Fruit fly (Drosophila melanogaster) ovary, adult (tissue): Measurements from ENCODE around the gene qtc.

Source experiments
- CG17801 ChIP-seq: fragments of 200-800 bp; optimal IDR thresholded peaks from 2 replicates; lab custom pipeline; 2019; ENCODE audit warnings: missing biosample characterization, mild to moderate bottlenecking, missing genetic modification characterization, moderate library complexity; ENCODE audit not compliant: partially characterized antibody

Gene qtc

dm6 chr2L:5060515-5060914 is at the start of gene qtc:
Gene qtc (plus strand): TSS chr2L:5060815.
- no peak for TF ChIP-seq CG17801 (GFP tag; lab: Kevin White, UChicago)

DNA sequence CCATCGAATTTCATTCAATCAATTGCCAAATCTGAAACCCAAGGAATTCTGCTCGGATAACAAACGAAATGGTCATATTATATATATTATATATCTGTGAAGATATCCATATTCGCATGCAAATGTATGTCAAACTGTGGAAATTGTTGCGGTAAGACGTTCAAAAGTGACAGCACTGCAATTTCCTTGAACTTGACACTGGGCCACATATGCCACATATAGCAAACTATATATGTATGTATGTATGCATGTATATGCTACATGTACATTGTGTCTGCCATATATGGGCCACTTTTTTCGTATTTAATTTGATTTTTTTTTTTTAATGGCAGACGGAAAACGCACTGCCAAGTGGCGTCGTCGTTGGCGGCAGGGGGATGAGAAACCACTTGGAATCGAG is 40.1 kb upstream of the qtc start:
- no peak for TF ChIP-seq CG17801 (GFP tag; lab: Kevin White, UChicago)

DNA sequence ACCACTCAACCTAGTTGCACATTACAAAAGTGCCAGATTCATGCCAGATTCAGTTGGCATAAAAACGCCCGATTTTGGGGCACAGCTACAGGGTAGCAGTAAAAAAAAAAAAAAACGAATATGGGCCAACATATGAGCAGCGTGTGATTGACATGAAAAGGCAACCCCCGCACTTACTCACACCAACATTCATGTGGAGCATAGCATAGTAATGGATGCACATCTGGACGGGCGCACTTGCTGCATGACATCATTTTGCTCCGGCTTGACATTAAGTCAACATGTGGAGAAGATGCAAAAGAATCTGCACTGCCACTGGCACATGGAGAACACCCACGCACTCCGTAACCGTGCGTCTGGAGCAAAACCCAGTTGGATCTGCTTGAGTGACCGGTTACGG is 38.0 kb upstream of the qtc start:
- no peak for TF ChIP-seq CG17801 (GFP tag; lab: Kevin White, UChicago)

DNA sequence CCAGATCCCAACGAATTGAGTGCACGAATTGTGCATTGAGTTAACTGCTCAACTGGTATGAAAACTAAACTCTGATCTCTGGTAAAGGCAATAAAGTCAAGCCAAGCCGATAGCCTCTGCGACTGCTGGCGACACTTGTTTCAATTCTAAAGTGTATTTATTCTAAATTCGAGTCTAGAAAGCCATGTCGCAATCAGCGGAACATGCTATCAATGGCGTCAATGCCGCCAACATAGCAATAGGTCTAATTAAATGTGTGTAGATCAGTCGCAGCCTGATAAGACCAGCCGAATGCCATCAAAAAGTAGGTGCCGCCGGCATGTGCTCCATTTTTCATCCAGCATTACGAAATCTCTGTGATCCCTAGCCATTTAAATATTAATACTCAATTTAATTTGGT is 35.1 kb upstream of the qtc start:
- TF ChIP-seq CG17801 (GFP tag; lab: Kevin White, UChicago), result no peak

DNA sequence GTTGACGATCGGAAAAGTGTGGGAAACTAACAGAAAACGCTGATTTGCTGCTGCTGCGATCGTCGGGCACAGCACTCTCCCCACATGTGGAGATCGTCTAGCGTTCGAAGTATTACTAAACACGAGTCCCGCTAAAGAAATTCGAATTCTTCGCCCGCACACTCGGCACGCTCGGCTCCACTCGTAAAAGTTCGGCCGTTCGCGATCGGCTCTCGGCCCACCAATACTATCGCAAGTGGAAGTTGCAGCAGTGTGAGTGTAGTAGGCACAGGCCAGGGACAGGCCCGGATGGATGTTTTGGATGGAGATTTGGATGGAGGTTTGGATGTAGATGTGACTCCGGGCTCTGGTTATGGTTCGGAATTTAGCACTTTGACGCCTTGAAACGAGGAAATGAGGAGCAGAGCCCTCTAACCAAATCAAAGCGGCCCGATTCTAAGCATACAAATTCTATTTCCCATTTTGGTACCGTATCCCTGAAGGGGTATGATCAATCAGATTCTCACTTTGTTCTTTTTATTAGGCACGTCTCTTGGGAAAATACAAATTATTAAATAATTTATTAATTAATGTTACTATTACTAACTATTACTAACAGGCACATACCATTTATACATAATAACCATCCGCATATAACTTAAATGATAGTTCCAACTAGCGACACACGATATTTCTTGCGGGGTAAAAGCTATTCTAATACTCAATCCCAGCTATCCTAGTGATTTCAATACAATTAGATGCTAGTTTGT is 33.1 kb upstream of the qtc start:
- TF ChIP-seq CG17801 (GFP tag; lab: Kevin White, UChicago), result no peak

- TF ChIP-seq CG17801 (GFP tag; lab: Kevin White, UChicago), result no peak
These were observed 32.5 kb upstream of the qtc start, which contains the start of gene vkg for dm6 chr2L:5028091-5028490. Gene vkg (minus strand): TSS chr2L:5028191.

DNA sequence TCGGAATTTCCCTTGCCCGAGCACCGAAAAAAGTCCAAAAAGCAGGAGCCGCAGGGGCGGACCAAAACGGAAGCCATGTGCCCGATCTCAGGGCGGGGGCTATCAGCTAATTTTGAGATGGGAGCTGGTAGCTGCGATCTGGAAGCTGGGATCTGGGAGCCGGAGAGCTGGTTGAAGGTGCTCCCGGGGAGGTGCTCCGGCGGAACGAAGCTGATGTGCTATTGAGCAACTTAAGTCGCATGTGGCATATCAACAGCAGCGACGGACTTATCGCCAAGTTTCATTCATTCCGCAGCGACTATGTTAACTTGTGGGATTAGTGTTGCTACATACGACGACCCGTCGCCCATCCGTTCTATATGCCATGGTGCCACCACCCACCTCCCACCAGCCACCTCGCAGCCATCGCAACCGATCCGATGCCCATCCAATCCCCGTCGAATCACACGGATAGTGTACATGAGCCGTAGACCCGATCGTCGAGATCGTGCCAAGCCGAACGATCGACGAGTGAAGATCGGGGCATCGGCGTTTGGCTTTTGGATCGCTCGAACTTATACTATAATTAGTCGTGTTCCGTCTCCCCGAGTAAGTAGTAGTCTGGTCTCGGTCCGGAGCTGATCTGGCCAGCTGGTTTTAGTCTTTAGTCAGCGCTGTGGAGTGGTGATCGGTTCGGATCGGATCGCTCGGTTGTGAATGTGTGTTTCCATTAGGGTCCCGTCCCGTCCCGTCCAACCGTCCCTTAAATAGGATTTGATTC is 31.4 kb upstream of the qtc start, which contains the start of gene Col4a1:
Gene Col4a1, plus strand, starts transcription at position 561 of the 760 bp plus-strand sequence.
- no peak for TF ChIP-seq CG17801 (GFP tag; lab: Kevin White, UChicago)

dm6 chr2L:5029809-5030108 is 30.9 kb upstream of the qtc start:
- TF ChIP-seq CG17801 (GFP tag; lab: Kevin White, UChicago), result no peak

dm6 chr2L:5030535-5030934 is 30.1 kb upstream of the qtc start:
- no peak for TF ChIP-seq CG17801 (GFP tag; lab: Kevin White, UChicago)

- no peak for TF ChIP-seq CG17801 (GFP tag; lab: Kevin White, UChicago)
These were observed 29.2 kb upstream of the qtc start for dm6 chr2L:5031399-5031798.

dm6 chr2L:5031886-5032285 is 28.7 kb upstream of the qtc start:
- TF ChIP-seq CG17801 (GFP tag; lab: Kevin White, UChicago), result no peak

DNA sequence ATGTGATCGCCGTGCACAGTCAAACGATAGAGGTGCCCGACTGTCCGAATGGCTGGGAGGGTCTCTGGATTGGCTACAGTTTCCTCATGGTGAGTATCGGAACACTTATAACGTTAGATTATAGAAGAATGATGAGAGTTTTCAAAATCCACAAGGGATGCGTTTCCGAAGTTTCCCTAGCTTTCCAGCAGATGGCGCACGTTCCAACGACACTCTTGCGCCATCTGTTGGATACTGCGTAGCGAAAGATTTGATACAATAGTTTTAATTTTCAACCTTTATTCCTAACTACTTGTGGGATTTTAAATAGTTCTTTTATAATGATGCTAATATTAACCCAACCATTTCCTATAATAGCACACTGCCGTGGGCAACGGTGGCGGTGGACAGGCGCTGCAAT is 24.5 kb upstream of the qtc start:
- TF ChIP-seq CG17801 (GFP tag; lab: Kevin White, UChicago), result no peak

DNA sequence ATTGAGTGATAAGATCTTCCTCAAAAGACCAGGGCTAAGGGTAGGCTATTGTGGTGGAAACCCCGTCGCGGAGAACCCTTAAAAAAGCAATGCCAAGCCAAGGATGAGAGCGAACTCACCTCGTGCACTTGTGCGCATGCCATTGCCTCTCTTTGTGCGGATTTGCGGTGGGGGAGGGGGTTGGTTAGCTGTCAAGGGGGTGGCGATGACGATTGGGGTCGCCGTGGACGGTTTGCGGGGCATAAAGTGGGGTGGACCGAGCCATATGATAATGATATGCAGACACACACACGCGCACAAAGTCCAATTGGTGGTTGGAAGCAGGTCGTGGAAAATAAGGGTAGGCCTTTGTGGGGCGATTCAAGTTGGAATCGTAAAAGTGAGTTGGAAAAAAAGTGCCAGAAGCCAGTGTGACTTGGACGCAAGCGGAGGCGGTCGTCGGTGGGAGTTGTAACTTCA is 23.2 kb upstream of the qtc start, which contains the start of the genes CG14042 and SP555:
Gene CG14042, plus strand, starts transcription at position 308 of the 459 bp plus-strand sequence.
Gene SP555, plus strand, starts transcription at position 308 of the 459 bp plus-strand sequence.
- no peak for TF ChIP-seq CG17801 (GFP tag; lab: Kevin White, UChicago)

- TF ChIP-seq CG17801 (GFP tag; lab: Kevin White, UChicago), result no peak
These were observed 18.5 kb upstream of the qtc start for dm6 chr2L:5042076-5042475.

dm6 chr2L:5043043-5043442 is 17.6 kb upstream of the qtc start, which contains the start of the genes CG33995, CG44000 and CG44001:
Gene CG33995 (plus strand): TSS chr2L:5043270.
Gene CG44000 (plus strand): TSS chr2L:5043270.
Gene CG44001 (plus strand): TSS chr2L:5043270.
- TF ChIP-seq CG17801 (GFP tag; lab: Kevin White, UChicago), result peak; percentile 58
